Fruit fly (Drosophila melanogaster): Measurements from ENCODE around the gene CG11857.
A peak's percentile ranks its signal among the peaks of the same experiment; 100 is the strongest.

The CG11857 gene

dm6 chr3R:25232271-25232989 lies 26.3 kb upstream of the CG11857 start, which contains the start of gene Cad96Cb (continued):
- TF ChIP-seq CG11723 (GFP tag; optimal IDR thresholded peaks at IDR 0.05) (peak; percentile 80), dpn (GFP tag; optimal IDR thresholded peaks at IDR 0.05) (peak; percentile 66 to 80), CG7372 (GFP tag; IDR thresholded peaks at IDR 0.05) (peak; percentile 57; the same call in 1 of the 2 replicates), CG14667 (GFP tag; IDR thresholded peaks at IDR 0.05) (0 out of 2 replicates have a peak, but pooled peaks have one; percentile 19), CG15696 (tag; optimal IDR thresholded peaks at IDR 0.05) (peak; percentile 76), h (optimal IDR thresholded peaks at IDR 0.05) (no peak), CG8388 (GFP tag; optimal IDR thresholded peaks at IDR 0.05) (peak; percentile 85), Sin3A (optimal IDR thresholded peaks at IDR 0.05) (no peak), zf30C (GFP tag; optimal IDR thresholded peaks at IDR 0.05) (no peak), CG43689 (GFP tag; IDR thresholded peaks at IDR 0.05) (no peak), CG9727 (GFP tag; optimal IDR thresholded peaks at IDR 0.05) (peak; percentile 92), slbo (GFP tag; IDR thresholded peaks at IDR 0.05) (peak; percentile 38; the same call in 1 of the 2 replicates), slou (GFP tag; optimal IDR thresholded peaks at IDR 0.05) (peak; percentile 35), Ets65A (GFP tag) (peak; percentile 95), sob (GFP tag; IDR thresholded peaks at IDR 0.05) (no peak), CG10267 (tag; optimal IDR thresholded peaks at IDR 0.05) (peak; percentile 84), CG8290 (GFP tag; optimal IDR thresholded peaks at IDR 0.05) (no peak), CG8290 (tag; optimal IDR thresholded peaks at IDR 0.05) (peak in 1 of 2 experiments; percentile 3), CG8924 (tag; optimal IDR thresholded peaks at IDR 0.05) (peak; percentile 86), dan (GFP tag; IDR thresholded peaks at IDR 0.05) (peak; percentile 63; the same call in 1 of the 2 replicates), bsh (GFP tag; optimal IDR thresholded peaks at IDR 0.05) (peak; percentile 84 to 91), chn (GFP tag; optimal IDR thresholded peaks at IDR 0.05) (peak; percentile 65), CG7928 (GFP tag; optimal IDR thresholded peaks at IDR 0.05) (peak; percentile 7), Dp (GFP tag; optimal IDR thresholded peaks at IDR 0.05) (no peak), pzg (GFP tag; optimal IDR thresholded peaks at IDR 0.05) (no peak), Hr51 (GFP tag; optimal IDR thresholded peaks at IDR 0.05) (peak; percentile 48 to 90), CG14441 (GFP tag; IDR thresholded peaks at IDR 0.05) (0 out of 2 replicates have a peak, but pooled peaks have one; percentile 11), Blimp-1 (GFP tag; optimal IDR thresholded peaks at IDR 0.05) (peak; percentile 83), Ptx1 (GFP tag; IDR thresholded peaks at IDR 0.05) (peak; percentile 70), fd64A (GFP tag; optimal IDR thresholded peaks at IDR 0.05) (peak; percentile 36), CG17186 (GFP tag; optimal IDR thresholded peaks at IDR 0.05) (peak; percentile 56), Sry-δ (GFP tag; optimal IDR thresholded peaks at IDR 0.05) (peak; percentile 21), onecut (GFP tag; IDR thresholded peaks at IDR 0.05) (peak; percentile 75), zfh2 (GFP tag; optimal IDR thresholded peaks at IDR 0.05) (peak; percentile 0), caup (GFP tag; optimal IDR thresholded peaks at IDR 0.05; ENCODE audit: severe bottlenecking) (peak; percentile 66), CG7556 (GFP tag; optimal IDR thresholded peaks at IDR 0.05) (peak; percentile 95), Side (GFP tag; optimal IDR thresholded peaks at IDR 0.05) (peak; percentile 71), chif (GFP tag; optimal IDR thresholded peaks at IDR 0.05) (peak; percentile 56 to 89), CG2120 (GFP tag; optimal IDR thresholded peaks at IDR 0.05) (no peak), seq (GFP tag; IDR thresholded peaks at IDR 0.05) (peak; percentile 60), eve (GFP tag; optimal IDR thresholded peaks at IDR 0.05) (no peak), CG11247 (GFP tag; IDR thresholded peaks at IDR 0.05) (peak; percentile 30; the same call in 1 of the 2 replicates), CG13624 (GFP tag; optimal IDR thresholded peaks at IDR 0.05) (no peak), her (GFP tag; optimal IDR thresholded peaks at IDR 0.05) (peak; percentile 37), CHES-1-like (GFP tag; optimal IDR thresholded peaks at IDR 0.05) (peak; percentile 52), CG17912 (GFP tag; optimal IDR thresholded peaks at IDR 0.05) (no peak), sd (tag; optimal IDR thresholded peaks at IDR 0.05) (peak; percentile 20), CG34224 (GFP tag; IDR thresholded peaks at IDR 0.05; ENCODE audit: partially characterized antibody) (no peak), Usf (GFP tag; optimal IDR thresholded peaks at IDR 0.05) (peak; percentile 56), CG8944 (GFP tag; optimal IDR thresholded peaks at IDR 0.05) (peak; percentile 75)
